Fruit fly (Drosophila melanogaster): Measurements from ENCODE around the gene Tango1.

Tango1 gene

DNA sequence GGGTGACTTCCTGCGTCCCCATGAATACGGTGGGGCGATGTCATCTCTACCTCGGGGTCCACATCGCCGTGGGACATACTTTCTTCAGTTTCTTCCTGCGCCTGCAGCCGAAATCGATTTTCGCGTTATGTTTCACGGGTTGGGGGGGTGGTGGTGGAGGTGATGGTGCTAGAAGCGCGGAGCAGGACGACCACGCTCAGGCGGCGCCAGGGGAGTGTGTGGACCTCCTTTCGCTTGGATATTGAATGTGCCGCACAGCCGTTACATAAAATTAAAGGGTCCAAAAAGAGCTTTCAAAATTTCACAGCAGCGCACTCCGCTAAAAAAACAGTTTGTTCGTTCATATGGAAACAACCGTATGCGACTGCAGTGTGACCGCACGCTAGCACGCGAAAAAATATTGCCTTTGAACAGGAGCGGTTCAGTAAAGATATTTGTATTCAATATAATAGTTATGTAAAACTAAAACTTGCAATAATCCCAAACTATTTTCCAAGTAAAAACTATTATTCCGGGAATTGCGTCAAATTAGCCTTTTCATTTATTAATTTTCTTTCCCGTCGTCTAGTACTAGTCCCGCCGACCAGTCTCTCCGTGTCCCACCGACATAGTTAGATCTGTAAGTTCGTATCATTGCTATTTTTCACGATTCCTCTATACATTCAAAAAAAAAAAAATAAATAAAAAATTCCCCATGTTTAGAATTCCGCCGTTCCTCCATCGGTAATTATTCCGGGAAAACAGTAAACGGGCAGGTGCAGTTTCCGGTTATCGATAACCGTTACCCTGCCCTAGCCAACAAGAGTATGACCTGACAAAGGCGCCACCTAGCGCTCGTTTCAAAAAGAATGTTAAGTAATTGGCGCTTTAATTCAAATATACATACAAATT is 35.0 kb downstream of the Tango1 start, which contains the start of gene Nhe3 (continued):
- peak; percentile 50 for TF ChIP-seq Eip75B (GFP tag; optimal IDR thresholded peaks at IDR 0.05)
- TF ChIP-seq Ets21C (GFP tag; optimal IDR thresholded peaks at IDR 0.05): peak; percentile 73
- no peak for TF ChIP-seq CG9139 (GFP tag; optimal IDR thresholded peaks at IDR 0.05)
- peak; percentile 45 for TF ChIP-seq dac (GFP tag; optimal IDR thresholded peaks at IDR 0.05)
- no peak for TF ChIP-seq dsx (GFP tag; optimal IDR thresholded peaks at IDR 0.05; ENCODE audit: poor library complexity, severe bottlenecking)
- peak; percentile 61; the same call in 1 of the 2 replicates for TF ChIP-seq CG15336 (GFP tag; IDR thresholded peaks at IDR 0.05)
- TF ChIP-seq topi (GFP tag; optimal IDR thresholded peaks at IDR 0.05): peak; percentile 81
- TF ChIP-seq fd85E (GFP tag; optimal IDR thresholded peaks at IDR 0.05): no peak
- no peak for TF ChIP-seq spab (GFP tag; optimal IDR thresholded peaks at IDR 0.05)
- no peak for TF ChIP-seq net (GFP tag; optimal IDR thresholded peaks at IDR 0.05)

DNA sequence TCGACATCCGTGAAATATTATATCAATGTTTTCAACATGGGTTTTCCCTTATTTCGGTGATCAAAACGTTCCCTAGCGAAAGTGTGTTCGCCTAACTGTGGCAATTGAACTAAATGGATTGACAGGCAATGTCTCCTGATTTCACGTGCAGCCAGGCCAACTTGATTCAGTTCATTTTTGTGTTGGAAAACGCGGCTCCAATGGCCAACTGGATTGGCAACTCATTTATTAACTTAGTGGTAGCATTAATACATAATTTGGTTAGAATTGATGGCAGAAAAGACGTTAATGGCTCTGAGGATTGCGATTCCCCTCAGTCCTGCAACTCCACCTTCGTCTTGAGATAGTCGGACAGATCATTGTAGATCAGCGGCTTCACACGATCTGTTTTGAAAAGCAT is 37.4 kb downstream of the Tango1 start, which contains the start of gene CG11327:
Gene CG11327 (minus strand): TSS at position 101 of the 400 bp plus-strand sequence.
- TF ChIP-seq CG9139 (GFP tag; optimal IDR thresholded peaks at IDR 0.05): no peak
- no peak for TF ChIP-seq vri (GFP tag; optimal IDR thresholded peaks at IDR 0.05)
- no peak for TF ChIP-seq CG34406 (GFP tag; optimal IDR thresholded peaks at IDR 0.05)
- TF ChIP-seq CG8119 (GFP tag; IDR thresholded peaks at IDR 0.05): no peak
- TF ChIP-seq Sox14 (GFP tag; optimal IDR thresholded peaks at IDR 0.05): no peak
- TF ChIP-seq esn (GFP tag; optimal IDR thresholded peaks at IDR 0.05): no peak

DNA sequence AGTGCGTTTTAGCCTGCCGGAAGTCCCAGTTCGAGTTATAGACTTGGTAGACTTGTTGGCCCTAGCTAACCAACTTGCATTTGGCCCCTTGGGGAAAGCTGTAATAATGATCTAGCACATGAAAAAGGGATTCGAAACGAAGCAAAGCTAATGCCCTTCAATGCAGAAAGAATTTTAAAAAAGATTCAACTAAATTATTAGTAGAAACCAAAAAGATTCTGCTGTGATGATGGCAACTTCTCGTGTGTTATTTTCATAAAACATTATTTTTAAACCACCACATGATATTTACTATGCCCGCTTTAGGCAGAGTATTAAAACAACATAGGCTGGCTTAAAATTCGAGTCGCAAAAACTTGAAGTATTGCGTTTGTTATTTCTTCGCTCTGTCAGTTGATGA is 42.9 kb downstream of the Tango1 start:
- TF ChIP-seq CG9139 (GFP tag; optimal IDR thresholded peaks at IDR 0.05) (no peak), CG6792 (GFP tag; optimal IDR thresholded peaks at IDR 0.05) (no peak), CG10669 (GFP tag; optimal IDR thresholded peaks at IDR 0.05) (peak; percentile 14), Smox (GFP tag; optimal IDR thresholded peaks at IDR 0.05) (peak; percentile 1), CG10631 (GFP tag; optimal IDR thresholded peaks at IDR 0.05) (peak; percentile 36), CG8119 (GFP tag; IDR thresholded peaks at IDR 0.05) (peak; percentile 48; the same call in 1 of the 3 replicates), spab (GFP tag; optimal IDR thresholded peaks at IDR 0.05) (no peak), CG7368 (GFP tag; optimal IDR thresholded peaks at IDR 0.05) (no peak), CG3032 (tag; optimal IDR thresholded peaks at IDR 0.05) (no peak), fd85E (GFP tag; optimal IDR thresholded peaks at IDR 0.05) (no peak), topi (GFP tag; optimal IDR thresholded peaks at IDR 0.05) (no peak), CG1621 (tag; optimal IDR thresholded peaks at IDR 0.05) (no peak), CG34406 (GFP tag; optimal IDR thresholded peaks at IDR 0.05) (no peak), Sox15 (GFP tag; optimal IDR thresholded peaks at IDR 0.05) (no peak), Eip93F (GFP tag; optimal IDR thresholded peaks at IDR 0.05) (no peak), CG11762 (GFP tag; optimal IDR thresholded peaks at IDR 0.05; ENCODE audit: insufficient read depth) (no peak), dac (GFP tag; optimal IDR thresholded peaks at IDR 0.05) (no peak), net (GFP tag; optimal IDR thresholded peaks at IDR 0.05) (no peak), CG31627 (GFP tag; optimal IDR thresholded peaks at IDR 0.05) (no peak), Eip78C (GFP tag) (peak; percentile 31), fd59A (GFP tag; optimal IDR thresholded peaks at IDR 0.05) (no peak), CG11294 (GFP tag; IDR thresholded peaks at IDR 0.05) (no peak), esn (GFP tag; optimal IDR thresholded peaks at IDR 0.05) (no peak), CG6808 (GFP tag; optimal IDR thresholded peaks at IDR 0.05) (no peak), vri (GFP tag; optimal IDR thresholded peaks at IDR 0.05) (no peak), Sox14 (GFP tag; optimal IDR thresholded peaks at IDR 0.05) (no peak), CG6163 (GFP tag; IDR thresholded peaks at IDR 0.05) (peak; percentile 52; the same call in 2 of the 3 replicates), CG3919 (GFP tag; optimal IDR thresholded peaks at IDR 0.05) (peak; percentile 14), Hr4 (GFP tag; optimal IDR thresholded peaks at IDR 0.05) (peak; percentile 45), OdsH (GFP tag; optimal IDR thresholded peaks at IDR 0.05) (peak; percentile 22), acj6 (GFP tag; optimal IDR thresholded peaks at IDR 0.05) (peak; percentile 20), pdm3 (GFP tag; optimal IDR thresholded peaks at IDR 0.05) (peak; percentile 27), svp (GFP tag) (no peak), Met (GFP tag; optimal IDR thresholded peaks at IDR 0.05) (no peak), Lpt (GFP tag; optimal IDR thresholded peaks at IDR 0.05) (no peak), salr (GFP tag; optimal IDR thresholded peaks at IDR 0.05) (no peak), CG11902 (GFP tag; optimal IDR thresholded peaks at IDR 0.05) (no peak), achi (GFP tag; optimal IDR thresholded peaks at IDR 0.05) (no peak), Ets21C (GFP tag; optimal IDR thresholded peaks at IDR 0.05) (no peak), Gug (GFP tag; IDR thresholded peaks at IDR 0.05) (no peak), ss (GFP tag; optimal IDR thresholded peaks at IDR 0.05) (no peak)
